Worm (Caenorhabditis elegans) whole organism, late embryonic: ENCODE data around the gene EGAP2.2.

ENCODE experiments used
- ceh-45 ChIP-seq: fragments of 200-800 bp; sonication (Bioruptor generic); IDR thresholded peaks from 2 replicates; pipeline ENCODE4 v1.3.6; 2022; ENCODE audit warnings: missing genetic modification reagents, missing genetic modification characterization, missing compliant biosample characterization
- ets-4 ChIP-seq: sonication (generic microtip); optimal IDR thresholded peaks from 2 replicates; lab custom pipeline; 2016; ENCODE audit warnings: missing genetic modification characterization, missing compliant biosample characterization
- hlh-8 ChIP-seq: sonication (generic microtip); optimal IDR thresholded peaks from 2 replicates; lab custom pipeline; 2016; ENCODE audit warnings: missing genotype, missing genetic modification characterization, missing compliant biosample characterization
- pha-4 ChIP-seq: fragments of 150-350 bp; optimal IDR thresholded peaks from 2 replicates; lab custom pipeline; 2018; ENCODE audit warnings: missing biosample characterization, missing genetic modification reagents, missing genetic modification characterization

ce11 chrII:5209122-5209521, 20.6 kb upstream of the EGAP2.2 start:
- TF ChIP-seq hlh-8 (no peak), pha-4 (no peak), ceh-45 (no peak), ets-4 (tag; lab: Kevin White, UChicago) (no peak)
